Fruit fly (Drosophila melanogaster): ENCODE measurements around the gene Ilp5.

dm6 chr3L:9836524-9837047, 12.9 kb upstream of the Ilp5 start, which contains the start of gene I-2:
- TF ChIP-seq CG7045 (GFP tag; optimal IDR thresholded peaks at IDR 0.05) (no peak), CG12768 (GFP tag; optimal IDR thresholded peaks at IDR 0.05) (no peak), pad (GFP tag; optimal IDR thresholded peaks at IDR 0.05) (no peak), toe (GFP tag; optimal IDR thresholded peaks at IDR 0.05) (no peak), Clk (GFP tag; optimal IDR thresholded peaks at IDR 0.05) (no peak), kay (GFP tag; ENCODE audit: borderline replicate concordance) (no peak), tj (GFP tag; optimal IDR thresholded peaks at IDR 0.05) (no peak), CG33017 (tag; optimal IDR thresholded peaks at IDR 0.05) (no peak), Crg-1 (GFP tag; optimal IDR thresholded peaks at IDR 0.05) (no peak), Hr96 (GFP tag; optimal IDR thresholded peaks at IDR 0.05) (no peak), CG1620 (GFP tag; optimal IDR thresholded peaks at IDR 0.05) (no peak), ovo (GFP tag; optimal IDR thresholded peaks at IDR 0.05) (no peak)

All from whole organism, adult.